Worm (Caenorhabditis elegans): ENCODE measurements around the gene W06G6.20.

Gene W06G6.20

DNA sequence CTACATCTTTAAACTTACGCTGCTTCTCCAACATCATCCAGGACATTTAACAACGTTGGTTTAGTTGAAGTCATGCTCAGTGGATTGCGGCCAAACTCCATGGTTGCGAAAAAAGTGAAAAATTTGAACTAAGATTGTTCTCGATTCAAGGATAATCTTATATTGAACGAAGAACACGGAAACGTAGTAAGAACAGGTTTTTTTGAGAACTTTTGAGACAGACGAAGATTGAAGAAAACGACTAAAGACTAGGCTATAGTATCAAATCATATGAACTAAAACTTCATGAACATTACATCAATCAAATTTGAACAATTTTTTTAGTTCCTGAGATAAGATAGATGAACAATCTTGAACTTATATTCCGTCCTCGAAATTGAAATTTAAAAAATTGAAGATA lies 1.1 kb downstream of the W06G6.20 start, which contains the start of gene W06G6.10:
Gene W06G6.10, minus strand, starts transcription at position 101 of the 400 bp plus-strand sequence.
- TF ChIP-seq flt-1 (GFP tag; IDR thresholded peaks at IDR 0.05) (no peak), T22C8.4 (GFP tag; IDR thresholded peaks at IDR 0.05) (no peak), klf-2 (GFP tag; conservative IDR thresholded peaks at IDR 0.05) (no peak), ztf-29 (GFP tag; IDR thresholded peaks at IDR 0.05) (no peak), ztf-23 (GFP tag; IDR thresholded peaks at IDR 0.05) (no peak), ref-1 (GFP tag; conservative IDR thresholded peaks at IDR 0.05) (no peak), med-1 (GFP tag; optimal IDR thresholded peaks at IDR 0.05; ENCODE audit: insufficient read depth) (no peak), tab-1 (GFP tag; IDR thresholded peaks at IDR 0.05) (no peak), cog-1 (tag; optimal IDR thresholded peaks at IDR 0.05) (no peak)

DNA sequence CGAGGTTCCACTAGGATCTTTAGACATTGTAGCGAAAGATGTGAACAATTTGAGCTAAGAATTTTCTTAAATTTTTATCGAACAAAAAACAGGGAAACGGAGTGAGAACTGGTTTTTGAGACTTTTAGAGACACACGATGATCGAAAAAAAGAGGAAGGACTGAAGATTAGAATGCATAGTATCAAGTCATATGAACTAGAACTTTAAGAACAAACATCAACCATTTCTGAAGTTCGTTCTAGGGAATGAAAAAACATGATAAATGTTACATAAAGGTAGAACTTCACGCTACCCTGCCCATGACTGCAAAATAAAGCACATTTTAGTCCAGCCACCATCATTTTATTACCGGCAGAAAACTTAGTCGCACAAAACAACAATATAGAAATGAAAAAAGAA lies 1.8 kb downstream of the W06G6.20 start, which contains the start of gene W06G6.9:
Gene W06G6.9, minus strand, starts transcription at position 101 of the 400 bp plus-strand sequence.
- TF ChIP-seq klf-2 (GFP tag; conservative IDR thresholded peaks at IDR 0.05) (no peak), cog-1 (tag; optimal IDR thresholded peaks at IDR 0.05) (no peak), T22C8.4 (GFP tag; IDR thresholded peaks at IDR 0.05) (no peak), flt-1 (GFP tag; IDR thresholded peaks at IDR 0.05) (no peak)

DNA sequence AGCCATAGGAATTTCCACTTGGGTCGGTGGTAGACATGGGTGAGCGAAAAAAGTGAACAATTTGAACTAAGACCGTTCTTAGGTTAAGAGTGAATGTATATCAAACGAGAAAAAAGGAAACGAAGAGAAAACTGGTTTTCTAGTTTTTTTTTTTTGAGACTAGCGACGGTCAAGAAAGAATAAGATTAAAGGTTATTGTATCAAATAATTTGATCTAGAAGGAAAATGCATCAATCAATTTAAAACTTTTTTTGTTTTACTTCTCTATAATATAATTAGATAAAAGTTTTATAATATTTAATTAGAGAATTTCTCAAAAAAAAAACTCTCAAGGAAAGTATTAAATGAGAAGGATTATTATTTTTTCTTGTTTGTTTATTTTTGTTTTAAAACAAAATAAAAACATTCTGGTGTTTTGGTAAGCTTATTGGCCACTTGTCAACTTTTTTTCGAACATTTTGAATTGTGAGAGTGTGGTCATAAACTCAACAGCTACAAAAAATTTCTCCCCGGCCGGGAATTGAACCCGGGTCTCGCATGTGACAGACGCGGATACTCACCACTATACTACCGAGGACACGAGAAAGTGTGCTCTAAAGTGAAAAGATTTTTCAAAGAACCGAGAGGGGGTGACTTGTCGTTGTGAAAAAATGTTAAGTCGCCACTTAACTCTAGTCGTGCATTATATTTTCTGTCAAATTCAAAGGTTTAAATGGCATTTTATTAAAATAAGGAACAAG lies 2.8 kb downstream of the W06G6.20 start, which contains the start of gene W06G6.17:
Gene W06G6.17, minus strand, starts transcription at position 51 of the 740 bp plus-strand sequence.
- TF ChIP-seq cog-1 (tag; optimal IDR thresholded peaks at IDR 0.05): no peak
- no peak for TF ChIP-seq ztf-23 (GFP tag; IDR thresholded peaks at IDR 0.05)
- TF ChIP-seq flt-1 (GFP tag; IDR thresholded peaks at IDR 0.05): no peak
- TF ChIP-seq klf-2 (GFP tag; conservative IDR thresholded peaks at IDR 0.05): no peak
- TF ChIP-seq T22C8.4 (GFP tag; IDR thresholded peaks at IDR 0.05): no peak
- TF ChIP-seq tab-1 (GFP tag; IDR thresholded peaks at IDR 0.05): no peak
- no peak for TF ChIP-seq ztf-29 (GFP tag; IDR thresholded peaks at IDR 0.05)
- TF ChIP-seq ref-1 (GFP tag; conservative IDR thresholded peaks at IDR 0.05): no peak
- no peak for TF ChIP-seq med-1 (GFP tag; optimal IDR thresholded peaks at IDR 0.05; ENCODE audit: insufficient read depth)

DNA sequence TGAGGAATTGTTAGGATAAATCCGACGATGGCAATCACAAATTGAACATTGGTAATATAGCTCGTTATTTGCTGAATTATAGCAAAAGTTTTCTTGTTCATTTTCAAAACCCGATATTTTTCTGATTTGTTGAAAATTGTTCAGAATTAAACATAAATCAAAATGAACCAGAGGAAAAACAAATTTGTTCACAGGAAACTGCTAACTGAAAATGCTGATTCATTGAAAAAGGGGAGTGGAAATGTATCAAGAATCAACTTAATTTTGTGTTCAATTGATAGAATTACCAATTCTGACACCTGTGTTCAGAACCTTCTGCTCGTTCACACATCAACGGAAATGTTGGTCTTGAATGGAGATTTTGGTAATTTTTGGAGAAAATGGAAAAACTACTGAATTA lies 4.6 kb downstream of the W06G6.20 start, which contains the start of gene srw-77:
Gene srw-77, minus strand, starts transcription at position 101 of the 400 bp plus-strand sequence.
- TF ChIP-seq tab-1 (GFP tag; IDR thresholded peaks at IDR 0.05) (no peak), ztf-23 (GFP tag; IDR thresholded peaks at IDR 0.05) (no peak), ztf-29 (GFP tag; IDR thresholded peaks at IDR 0.05) (no peak), ref-1 (GFP tag; conservative IDR thresholded peaks at IDR 0.05) (no peak)

DNA sequence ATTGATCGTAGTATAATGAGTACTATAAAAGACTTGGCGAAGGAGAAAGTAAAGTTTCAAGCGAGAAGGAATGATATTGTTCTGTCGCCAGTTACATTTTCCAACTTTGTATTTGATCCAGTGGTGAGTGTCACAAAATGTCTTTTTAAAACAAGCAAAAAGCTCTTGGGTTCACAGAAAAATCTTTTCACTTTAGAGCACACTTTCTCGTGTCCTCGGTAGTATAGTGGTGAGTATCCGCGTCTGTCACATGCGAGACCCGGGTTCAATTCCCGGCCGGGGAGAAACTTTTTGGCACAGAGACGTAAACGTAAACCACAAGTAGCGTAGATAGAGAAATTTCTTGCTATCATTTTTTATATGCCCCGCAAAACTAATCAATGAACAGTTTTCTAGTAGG lies 7.8 kb downstream of the W06G6.20 start:
- TF ChIP-seq ref-1 (GFP tag; conservative IDR thresholded peaks at IDR 0.05) (no peak), ztf-23 (GFP tag; IDR thresholded peaks at IDR 0.05) (no peak), cog-1 (tag; optimal IDR thresholded peaks at IDR 0.05) (no peak), ztf-29 (GFP tag; IDR thresholded peaks at IDR 0.05) (no peak), T22C8.4 (GFP tag; IDR thresholded peaks at IDR 0.05) (no peak), tab-1 (GFP tag; IDR thresholded peaks at IDR 0.05) (no peak), klf-2 (GFP tag; conservative IDR thresholded peaks at IDR 0.05) (no peak), flt-1 (GFP tag; IDR thresholded peaks at IDR 0.05) (no peak), med-1 (GFP tag; optimal IDR thresholded peaks at IDR 0.05; ENCODE audit: insufficient read depth) (no peak)

DNA sequence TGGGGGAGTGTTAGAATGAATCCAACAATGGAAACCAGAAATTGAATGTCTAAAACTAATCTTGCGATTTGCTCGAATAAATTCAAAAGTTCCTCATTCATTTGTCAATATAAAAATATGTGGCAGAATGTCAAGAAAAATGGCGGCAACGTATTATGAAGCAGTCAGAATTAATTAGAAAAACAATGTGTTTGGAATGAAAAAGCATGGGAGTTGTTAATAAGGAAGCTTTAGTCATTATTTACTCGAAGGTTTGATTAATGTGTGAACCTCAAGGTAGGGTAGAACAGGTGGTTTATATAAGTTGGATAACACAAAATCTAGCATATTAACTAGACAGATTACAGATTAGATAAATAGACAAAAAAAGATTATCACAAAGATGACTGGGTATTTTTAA lies 10.0 kb downstream of the W06G6.20 start, which contains the start of gene srw-76:
Gene srw-76, minus strand, starts transcription at position 101 of the 400 bp plus-strand sequence.
- TF ChIP-seq flt-1 (GFP tag; IDR thresholded peaks at IDR 0.05): no peak
- TF ChIP-seq ztf-23 (GFP tag; IDR thresholded peaks at IDR 0.05): no peak

DNA sequence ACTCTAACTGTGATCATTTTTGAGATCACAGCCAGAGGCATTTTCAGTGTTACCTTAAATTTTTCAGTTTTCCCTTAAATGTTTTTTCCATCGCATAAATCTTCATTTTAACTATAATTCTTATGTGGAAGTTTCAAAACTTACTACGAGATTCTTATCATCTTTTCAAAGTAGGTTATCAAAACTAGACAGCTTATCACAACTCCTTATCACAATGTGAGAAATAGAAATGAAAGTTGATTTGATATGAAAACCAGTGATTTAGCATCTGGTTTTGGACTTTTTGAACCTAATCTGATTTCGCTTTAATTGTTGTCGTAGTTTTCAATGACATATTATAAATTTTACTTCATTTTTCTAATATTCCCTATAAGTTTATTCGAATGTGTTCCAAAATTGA lies 12.3 kb downstream of the W06G6.20 start, which contains the start of gene mltn-11:
Gene mltn-11, plus strand, starts transcription at position 276 of the 400 bp plus-strand sequence.
- TF ChIP-seq klf-2 (GFP tag; conservative IDR thresholded peaks at IDR 0.05) (no peak), ztf-23 (GFP tag; IDR thresholded peaks at IDR 0.05) (no peak), ref-1 (GFP tag; conservative IDR thresholded peaks at IDR 0.05) (no peak), ztf-29 (GFP tag; IDR thresholded peaks at IDR 0.05) (no peak), flt-1 (GFP tag; IDR thresholded peaks at IDR 0.05) (no peak), tab-1 (GFP tag; IDR thresholded peaks at IDR 0.05) (no peak), T22C8.4 (GFP tag; IDR thresholded peaks at IDR 0.05) (no peak), med-1 (GFP tag; optimal IDR thresholded peaks at IDR 0.05; ENCODE audit: insufficient read depth) (no peak)

DNA sequence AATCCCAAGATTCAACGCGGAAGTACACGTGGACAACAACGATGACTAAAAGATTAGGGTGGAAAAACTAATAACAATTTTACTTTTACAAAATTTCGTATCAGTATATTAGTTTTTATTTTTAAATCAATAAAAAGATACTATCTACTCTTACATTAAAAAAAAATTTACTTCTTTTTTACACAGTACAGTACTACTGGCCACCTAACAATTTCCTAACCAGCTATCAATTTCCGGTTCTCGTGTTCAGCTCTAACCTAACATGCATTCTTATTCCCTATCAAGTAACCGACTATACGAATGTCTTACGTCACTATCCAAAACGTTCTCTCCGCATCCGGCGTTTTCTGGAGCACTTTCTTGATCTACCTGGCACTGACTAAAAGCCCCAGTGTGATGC lies 18.6 kb downstream of the W06G6.20 start, which contains the start of gene srd-21:
Gene srd-21, plus strand, starts transcription at position 301 of the 400 bp plus-strand sequence.
- TF ChIP-seq tab-1 (GFP tag; IDR thresholded peaks at IDR 0.05): no peak
- TF ChIP-seq med-1 (GFP tag; optimal IDR thresholded peaks at IDR 0.05; ENCODE audit: insufficient read depth): no peak
- no peak for TF ChIP-seq flt-1 (GFP tag; IDR thresholded peaks at IDR 0.05)
- TF ChIP-seq ref-1 (GFP tag; conservative IDR thresholded peaks at IDR 0.05): no peak
- TF ChIP-seq ztf-23 (GFP tag; IDR thresholded peaks at IDR 0.05): no peak
- TF ChIP-seq T22C8.4 (GFP tag; IDR thresholded peaks at IDR 0.05): no peak
- TF ChIP-seq ztf-29 (GFP tag; IDR thresholded peaks at IDR 0.05): no peak
- TF ChIP-seq klf-2 (GFP tag; conservative IDR thresholded peaks at IDR 0.05): no peak
- no peak for TF ChIP-seq cog-1 (tag; optimal IDR thresholded peaks at IDR 0.05)

DNA sequence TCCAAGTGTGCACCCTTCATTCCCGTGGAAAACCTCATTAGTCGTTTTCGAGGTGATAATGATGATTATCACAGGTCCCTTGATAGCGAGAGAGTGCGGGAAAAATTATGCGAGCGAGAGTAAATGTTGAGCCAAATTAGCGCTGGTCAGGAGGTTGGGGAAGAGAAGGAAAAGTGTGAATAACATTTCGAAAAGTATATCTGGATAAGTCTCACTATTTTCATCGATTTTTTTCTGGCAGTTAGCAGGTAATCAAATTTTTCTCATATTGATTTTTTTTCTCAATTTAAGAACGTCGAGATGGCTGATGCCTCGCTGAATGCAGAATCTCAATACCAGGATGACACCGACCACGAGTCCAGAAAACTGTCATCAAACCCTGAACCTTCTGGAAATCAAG lies 19.2 kb downstream of the W06G6.20 start, which contains the start of gene W06G6.2:
Gene W06G6.2, plus strand, starts transcription at position 301 of the 400 bp plus-strand sequence.
- no peak for TF ChIP-seq tab-1 (GFP tag; IDR thresholded peaks at IDR 0.05)
- TF ChIP-seq klf-2 (GFP tag; conservative IDR thresholded peaks at IDR 0.05): no peak
- TF ChIP-seq ztf-23 (GFP tag; IDR thresholded peaks at IDR 0.05): no peak
- no peak for TF ChIP-seq ztf-29 (GFP tag; IDR thresholded peaks at IDR 0.05)
- no peak for TF ChIP-seq cog-1 (tag; optimal IDR thresholded peaks at IDR 0.05)
- no peak for TF ChIP-seq T22C8.4 (GFP tag; IDR thresholded peaks at IDR 0.05)
- no peak for TF ChIP-seq med-1 (GFP tag; optimal IDR thresholded peaks at IDR 0.05; ENCODE audit: insufficient read depth)
- TF ChIP-seq flt-1 (GFP tag; IDR thresholded peaks at IDR 0.05): no peak
- TF ChIP-seq ref-1 (GFP tag; conservative IDR thresholded peaks at IDR 0.05): no peak

DNA sequence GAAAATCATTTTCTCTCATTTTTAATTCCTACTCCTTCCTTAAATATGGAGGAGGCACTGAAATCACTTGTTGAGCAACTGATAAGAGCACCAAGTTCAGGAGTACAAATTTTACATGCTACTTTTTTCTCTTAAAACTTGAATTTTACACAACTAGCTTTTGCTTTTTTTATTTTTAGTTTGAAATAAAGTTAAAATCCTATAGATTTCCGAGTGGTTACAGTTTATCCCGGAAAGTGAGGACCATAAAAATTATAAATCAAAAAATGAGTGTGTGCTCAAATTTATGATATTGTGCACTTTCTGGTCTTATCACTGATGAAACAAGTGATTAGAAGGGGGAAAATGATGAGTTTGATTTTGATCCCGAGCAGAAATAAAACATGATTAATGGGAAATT lies 20.2 kb downstream of the W06G6.20 start, which contains the start of gene oac-53:
Gene oac-53, minus strand, starts transcription at position 9 of the 400 bp plus-strand sequence.
- TF ChIP-seq ztf-23 (GFP tag; IDR thresholded peaks at IDR 0.05) (no peak), klf-2 (GFP tag; conservative IDR thresholded peaks at IDR 0.05) (no peak), flt-1 (GFP tag; IDR thresholded peaks at IDR 0.05) (no peak), tab-1 (GFP tag; IDR thresholded peaks at IDR 0.05) (no peak), ref-1 (GFP tag; conservative IDR thresholded peaks at IDR 0.05) (no peak), ztf-29 (GFP tag; IDR thresholded peaks at IDR 0.05) (no peak), cog-1 (tag; optimal IDR thresholded peaks at IDR 0.05) (no peak), T22C8.4 (GFP tag; IDR thresholded peaks at IDR 0.05) (no peak), med-1 (GFP tag; optimal IDR thresholded peaks at IDR 0.05; ENCODE audit: insufficient read depth) (no peak)

Data from whole organism, midembryonic.